Worm (Caenorhabditis elegans) whole organism, L4 larva: ENCODE measurements around the gene Y48C3A.20.

Experiments
- F26F4.8 ChIP-seq: fragments of 200-800 bp; sonication (Bioruptor generic); conservative IDR thresholded peaks from 2 replicates; pipeline ENCODE4 v1.3.6; 2022; ENCODE audit warnings: missing genetic modification characterization, missing compliant biosample characterization
- ceh-62 ChIP-seq: sonication (generic microtip); optimal IDR thresholded peaks from 2 replicates; lab custom pipeline; 2017; ENCODE audit warnings: missing biosample characterization, missing genetic modification characterization
- daf-19 ChIP-seq: fragments of 200-800 bp; sonication (Bioruptor generic); conservative IDR thresholded peaks from 2 replicates; pipeline ENCODE4 v1.3.6; 2022; ENCODE audit warnings: missing genetic modification characterization, missing compliant biosample characterization
- fos-1 ChIP-seq: fragments of 150-350 bp; optimal IDR thresholded peaks from 2 replicates; lab custom pipeline; 2014; ENCODE audit warnings: missing biosample characterization, missing genetic modification characterization
- lin-13 ChIP-seq: fragments of 150-350 bp; optimal IDR thresholded peaks from 2 replicates; lab custom pipeline; 2014; ENCODE audit warnings: missing biosample characterization, missing genetic modification reagents, missing genetic modification characterization
- lin-39 ChIP-seq: fragments of 150-350 bp; optimal IDR thresholded peaks from 2 replicates; lab custom pipeline; 2014; ENCODE audit warnings: missing biosample characterization, missing genetic modification reagents, missing genetic modification characterization
- spr-3 ChIP-seq: fragments of 200-800 bp; sonication (Bioruptor generic); optimal IDR thresholded peaks from 2 replicates; lab custom pipeline; 2018; ENCODE audit warnings: mild to moderate bottlenecking, missing genetic modification characterization, missing compliant biosample characterization
- unc-39 ChIP-seq: sonication (generic microtip); optimal IDR thresholded peaks from 2 replicates; lab custom pipeline; 2017; ENCODE audit warnings: missing biosample characterization, missing genetic modification characterization

- TF ChIP-seq lin-13 (GFP tag; lab: Kevin White, UChicago) (no peak), unc-39 (tag; lab: Kevin White, UChicago) (no peak), F26F4.8 (GFP tag; lab: Robert Waterston, UW) (no peak), fos-1 (no peak), lin-39 (no peak), spr-3 (no peak), daf-19 (GFP tag; lab: Robert Waterston, UW) (no peak), ceh-62 (no peak)
Observed at ce11 chrII:13414099-13414498, 44.7 kb downstream of the Y48C3A.20 start.
